Fruit fly (Drosophila melanogaster) whole organism, wandering third instar larva: ENCODE measurements around the gene Gprk2.

ENCODE experiments used
- Abd-B ChIP-seq: fragments of >200 bp; optimal IDR thresholded peaks from 2 replicates; lab custom pipeline; 2017; ENCODE audit warnings: missing biosample characterization, missing genetic modification characterization
- CG9705 ChIP-seq: fragments of 200-800 bp; sonication (Bioruptor generic); optimal IDR thresholded peaks from 2 replicates; lab custom pipeline; 2018; ENCODE audit warnings: missing biosample characterization, mild to moderate bottlenecking, missing genetic modification characterization
- Dif ChIP-seq: fragments of 200-275, 200-300 bp; sonication (Bioruptor generic); optimal IDR thresholded peaks from 2 replicates; lab custom pipeline; 2018; ENCODE audit warnings: missing biosample characterization, missing genetic modification characterization; ENCODE audit not compliant: partially characterized antibody
- Hr78 ChIP-seq: fragments of >200 bp; optimal IDR thresholded peaks from 2 replicates; lab custom pipeline; 2017; ENCODE audit warnings: missing biosample characterization, missing genetic modification characterization
- Vsx2 ChIP-seq: fragments of 200-300, 225-300 bp; sonication (Bioruptor generic); optimal IDR thresholded peaks from 2 replicates; lab custom pipeline; 2018; ENCODE audit warnings: missing biosample characterization, missing genetic modification characterization; ENCODE audit not compliant: partially characterized antibody
- brk ChIP-seq: fragments of 200-800 bp; sonication (Bioruptor generic); optimal IDR thresholded peaks from 2 replicates; lab custom pipeline; 2016; ENCODE audit warnings: missing biosample characterization, mild to moderate bottlenecking, missing genetic modification characterization
- dl ChIP-seq, 2 experiments: fragments of 175-275, 200-275 bp in 1 of 2; fragments of 200-275 bp in 1 of 2; sonication (Bioruptor generic); optimal IDR thresholded peaks; lab custom pipeline; 2018; ENCODE audit warnings: mild to moderate bottlenecking in 2 of 2, missing biosample characterization in 2 of 2, missing genetic modification characterization in 2 of 2, moderate library complexity in 2 of 2; ENCODE audit not compliant: partially characterized antibody in 2 of 2, insufficient read depth in 1 of 2
- foxo ChIP-seq, 2 experiments: fragments of 200-800 bp; sonication (Bioruptor generic); optimal IDR thresholded peaks; 2 replicates in 1 of 2; 3 replicates in 1 of 2; lab custom pipeline; 2016 to 2017; ENCODE audit warnings: missing biosample characterization in 2 of 2, missing genetic modification characterization in 2 of 2
- fru ChIP-seq: fragments of 200-800 bp; sonication (Bioruptor generic); optimal IDR thresholded peaks from 3 replicates; lab custom pipeline; 2016; ENCODE audit warnings: missing biosample characterization, mild to moderate bottlenecking, missing genetic modification characterization
- tai ChIP-seq: sonication (Bioruptor generic); optimal IDR thresholded peaks from 2 replicates; lab custom pipeline; 2016; ENCODE audit warnings: missing biosample characterization, missing genetic modification characterization
- usp ChIP-seq: fragments of >200 bp; optimal IDR thresholded peaks from 2 replicates; lab custom pipeline; 2017; ENCODE audit warnings: missing biosample characterization, missing genetic modification characterization

dm6 chr3R:31395222-31395831 is 9.7 kb upstream of the Gprk2 start, which contains the start of the genes Ugt35D1 and Gcn2:
- TF ChIP-seq usp (GFP tag; lab: Kevin White, UChicago) (no peak), foxo (GFP tag; optimal IDR thresholded peaks at IDR 0.05; lab: Kevin White, UChicago) (no peak), Dif (GFP tag; lab: Kevin White, UChicago) (no peak), CG9705 (no peak), fru (GFP tag; lab: Kevin White, UChicago) (no peak), tai (GFP tag; lab: Kevin White, UChicago) (no peak), dl (GFP tag; optimal IDR thresholded peaks at IDR 0.05; lab: Kevin White, UChicago; ENCODE audit: insufficient read depth in 1 of 2, partially characterized antibody in 2 of 2) (no peak), Hr78 (GFP tag; lab: Kevin White, UChicago) (no peak), Abd-B (GFP tag; lab: Kevin White, UChicago) (no peak), Vsx2 (GFP tag; lab: Kevin White, UChicago) (no peak), brk (no peak)
